Worm (Caenorhabditis elegans) whole organism, mixed stage, embryonic: ENCODE measurements around the gene ttr-21.

Experiments
- cnd-1 ChIP-seq: fragments of 200-800 bp; sonication (Bioruptor generic); optimal IDR thresholded peaks from 2 replicates; lab custom pipeline; 2018; ENCODE audit warnings: mild to moderate bottlenecking, missing genetic modification characterization, missing compliant biosample characterization
- elt-3 ChIP-seq: fragments of 150-350 bp; optimal IDR thresholded peaks from 2 replicates; lab custom pipeline; 2014; ENCODE audit warnings: missing biosample characterization, missing genetic modification characterization
- hlh-1 ChIP-seq: fragments of 150-350 bp; optimal IDR thresholded peaks from 2 replicates; lab custom pipeline; 2014; ENCODE audit warnings: missing biosample characterization, missing genetic modification reagents, missing genetic modification characterization
- lin-13 ChIP-seq: fragments of 150-350 bp; optimal IDR thresholded peaks from 2 replicates; lab custom pipeline; 2014; ENCODE audit warnings: missing biosample characterization, missing genetic modification characterization
- nhr-12 ChIP-seq: fragments of 150-350 bp; optimal IDR thresholded peaks from 2 replicates; lab custom pipeline; 2014; ENCODE audit warnings: missing biosample characterization, missing genetic modification characterization
- nhr-237 ChIP-seq: fragments of 150-350 bp; optimal IDR thresholded peaks from 2 replicates; lab custom pipeline; 2014; ENCODE audit warnings: missing biosample characterization, missing genetic modification characterization
- pha-4 ChIP-seq: fragments of 150-350 bp; optimal IDR thresholded peaks from 2 replicates; lab custom pipeline; 2018; ENCODE audit warnings: missing biosample characterization, missing genetic modification reagents, missing genetic modification characterization
- sptf-1 ChIP-seq: sonication (generic microtip); optimal IDR thresholded peaks from 2 replicates; lab custom pipeline; 2017; ENCODE audit warnings: mild to moderate bottlenecking, missing genetic modification characterization, moderate library complexity, missing compliant biosample characterization

DNA sequence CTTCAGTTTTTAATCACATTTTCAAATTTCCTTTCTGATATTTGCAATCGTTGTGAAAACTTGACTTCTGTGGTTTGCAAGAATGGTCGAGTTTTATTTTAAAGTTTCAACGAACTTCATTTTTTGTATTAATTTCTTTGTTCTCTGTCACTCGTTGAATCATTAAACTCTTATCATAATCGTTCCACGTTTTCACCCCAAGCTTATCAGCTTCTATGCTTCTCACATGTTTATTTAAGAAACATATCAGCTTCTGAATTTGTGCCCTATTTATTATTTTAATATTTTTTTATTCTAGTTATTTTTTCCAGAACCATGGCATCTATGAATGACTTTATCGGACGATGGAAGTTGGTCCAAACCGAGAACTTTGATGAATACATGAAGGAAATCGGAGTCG, 25.0 kb upstream of the ttr-21 start, which contains the start of gene lbp-7:
- no peak for TF ChIP-seq nhr-237 (tag; lab: Kevin White, UChicago)
- no peak for TF ChIP-seq lin-13 (tag; lab: Kevin White, UChicago)
- TF ChIP-seq cnd-1 (tag; lab: Kevin White, UChicago), result no peak
- no peak for TF ChIP-seq pha-4 (tag; lab: Kevin White, UChicago)
- no peak for TF ChIP-seq nhr-12 (tag; lab: Kevin White, UChicago)
- TF ChIP-seq hlh-1 (tag; lab: Kevin White, UChicago), result no peak
- TF ChIP-seq sptf-1 (tag; lab: Kevin White, UChicago), result no peak
- no peak for TF ChIP-seq elt-3 (tag; lab: Kevin White, UChicago)
